Worm (Caenorhabditis elegans) whole organism, L1 larva: ENCODE data around the gene srh-119.
"Not testable (repeated sequence)": the region's sequence is repeated elsewhere in the genome, so short reads cannot be mapped to it uniquely, and the experiment has no call there.

Experiments used
- C16A3.4 ChIP-seq: fragments of 150-350 bp; optimal IDR thresholded peaks from 2 replicates; lab custom pipeline; 2014; ENCODE audit warnings: missing biosample characterization, missing genetic modification characterization
- C34B4.2 ChIP-seq: sonication (generic microtip); optimal IDR thresholded peaks from 2 replicates; lab custom pipeline; 2017; ENCODE audit warnings: mild to moderate bottlenecking, missing genetic modification characterization, missing compliant biosample characterization
- aly-2 ChIP-seq: fragments of 150-350 bp; optimal IDR thresholded peaks from 2 replicates; lab custom pipeline; 2014; ENCODE audit warnings: missing biosample characterization, missing genetic modification characterization
- ceh-82 ChIP-seq, 3 experiments: fragments of 150-350 bp in 1 of 3; sonication (generic microtip) in 2 of 3; optimal IDR thresholded peaks; 2 replicates each; lab custom pipeline; 2014 to 2017; ENCODE audit warnings: missing biosample characterization in 3 of 3, missing genetic modification characterization in 3 of 3
- ceh-90 ChIP-seq: sonication (generic microtip); optimal IDR thresholded peaks from 2 replicates; lab custom pipeline; 2016; ENCODE audit warnings: missing genetic modification characterization, missing compliant biosample characterization
- ces-1 ChIP-seq: fragments of 150-350 bp; optimal IDR thresholded peaks from 2 replicates; lab custom pipeline; 2014; ENCODE audit warnings: missing biosample characterization, missing genetic modification reagents, missing genetic modification characterization
- dsc-1 ChIP-seq: sonication (generic microtip); optimal IDR thresholded peaks from 2 replicates; lab custom pipeline; 2016; ENCODE audit warnings: mild to moderate bottlenecking, missing genetic modification characterization, missing compliant biosample characterization
- efl-1 ChIP-seq, 4 experiments: fragments of 150-350 bp; optimal IDR thresholded peaks in 3 of 4; peaks in 1 of 4; 1 replicate in 1 of 4; 2 replicates in 3 of 4; lab custom pipeline; 2014; ENCODE audit warnings: missing biosample characterization in 2 of 4, missing genetic modification characterization in 2 of 4, missing genetic modification reagents in 2 of 4
- efl-3 ChIP-seq: fragments of 200-800 bp; sonication (Bioruptor generic); optimal IDR thresholded peaks from 2 replicates; lab custom pipeline; 2018; ENCODE audit warnings: mild to moderate bottlenecking, missing genetic modification characterization, missing compliant biosample characterization
- egl-13 ChIP-seq: sonication (generic microtip); optimal IDR thresholded peaks from 2 replicates; lab custom pipeline; 2016; ENCODE audit warnings: missing genotype, missing genetic modification reagents, missing genetic modification characterization, missing compliant biosample characterization
- ets-5 ChIP-seq: fragments of 200-800 bp; sonication (Bioruptor generic); IDR thresholded peaks from 2 replicates; pipeline ENCODE4 v1.3.6; 2022; ENCODE audit warnings: missing genetic modification characterization, missing compliant biosample characterization
- fkh-8 ChIP-seq: sonication (generic microtip); optimal IDR thresholded peaks from 2 replicates; lab custom pipeline; 2016; ENCODE audit warnings: mild to moderate bottlenecking, missing genetic modification characterization, missing compliant biosample characterization
- fos-1 ChIP-seq: fragments of 150-350 bp; optimal IDR thresholded peaks from 2 replicates; lab custom pipeline; 2014; ENCODE audit warnings: missing biosample characterization, missing genetic modification characterization
- hpl-2 ChIP-seq: fragments of 150-350 bp; optimal IDR thresholded peaks from 2 replicates; lab custom pipeline; 2014; ENCODE audit warnings: missing biosample characterization, missing genetic modification reagents, missing genetic modification characterization
- irx-1 ChIP-seq: sonication (generic microtip); optimal IDR thresholded peaks from 2 replicates; lab custom pipeline; 2016; ENCODE audit warnings: missing genetic modification characterization, missing compliant biosample characterization
- jun-1 ChIP-seq: fragments of 150-350 bp; optimal IDR thresholded peaks from 2 replicates; lab custom pipeline; 2014; ENCODE audit warnings: missing biosample characterization, missing genetic modification reagents, missing genetic modification characterization
- lin-13 ChIP-seq: fragments of 150-350 bp; optimal IDR thresholded peaks from 2 replicates; lab custom pipeline; 2014; ENCODE audit warnings: missing biosample characterization, missing genetic modification reagents, missing genetic modification characterization
- lin-15B ChIP-seq: fragments of 150-350 bp; sonication (generic microtip); optimal IDR thresholded peaks from 3 replicates; lab custom pipeline; 2014; ENCODE audit warnings: missing biosample characterization, missing genetic modification characterization
- mep-1 ChIP-seq: fragments of 150-350 bp; optimal IDR thresholded peaks from 2 replicates; lab custom pipeline; 2014; ENCODE audit warnings: missing biosample characterization, missing genetic modification characterization
- nhr-11 ChIP-seq: fragments of 150-350 bp; optimal IDR thresholded peaks from 2 replicates; lab custom pipeline; 2014; ENCODE audit warnings: missing biosample characterization, missing genetic modification characterization
- nhr-12 ChIP-seq: sonication (generic microtip); optimal IDR thresholded peaks from 2 replicates; lab custom pipeline; 2017; ENCODE audit warnings: missing biosample characterization, missing genetic modification characterization
- nhr-20 ChIP-seq: sonication (generic microtip); optimal IDR thresholded peaks from 2 replicates; lab custom pipeline; 2016; ENCODE audit warnings: mild to moderate bottlenecking, missing genetic modification characterization, missing compliant biosample characterization
- nhr-28 ChIP-seq: fragments of 150-350 bp; optimal IDR thresholded peaks from 2 replicates; lab custom pipeline; 2014; ENCODE audit warnings: missing biosample characterization, missing genetic modification characterization
- nhr-71 ChIP-seq: sonication (generic microtip); optimal IDR thresholded peaks from 2 replicates; lab custom pipeline; 2016; ENCODE audit warnings: mild to moderate bottlenecking, missing genetic modification characterization, moderate library complexity, missing compliant biosample characterization
- pqm-1 ChIP-seq: sonication (generic microtip); optimal IDR thresholded peaks from 3 replicates; lab custom pipeline; 2017; ENCODE audit warnings: missing biosample characterization, missing genetic modification characterization
- skn-1 ChIP-seq: fragments of 150-350 bp; optimal IDR thresholded peaks from 2 replicates; lab custom pipeline; 2014; ENCODE audit warnings: missing biosample characterization, missing genetic modification characterization
- sox-4 ChIP-seq: sonication (generic microtip); optimal IDR thresholded peaks from 2 replicates; lab custom pipeline; 2016; ENCODE audit warnings: missing genetic modification characterization, missing compliant biosample characterization
- swsn-7 ChIP-seq: sonication (generic microtip); optimal IDR thresholded peaks from 2 replicates; lab custom pipeline; 2016; ENCODE audit warnings: missing genetic modification characterization, missing compliant biosample characterization
- unc-30 ChIP-seq: sonication (generic microtip); optimal IDR thresholded peaks from 2 replicates; lab custom pipeline; 2017; ENCODE audit warnings: missing biosample characterization, missing genetic modification characterization
- unc-62 ChIP-seq: fragments of 150-350 bp; optimal IDR thresholded peaks from 2 replicates; lab custom pipeline; 2014; ENCODE audit warnings: missing biosample characterization, missing genetic modification reagents, missing genetic modification characterization
- vab-15 ChIP-seq: sonication (generic microtip); optimal IDR thresholded peaks from 2 replicates; lab custom pipeline; 2017; ENCODE audit warnings: missing genotype, mild to moderate bottlenecking, missing genetic modification characterization, missing compliant biosample characterization
- zip-4 ChIP-seq: fragments of 200-800 bp; sonication (Bioruptor generic); optimal IDR thresholded peaks from 2 replicates; lab custom pipeline; 2018; ENCODE audit warnings: mild to moderate bottlenecking, missing genetic modification characterization, moderate library complexity, missing compliant biosample characterization
- ztf-4 ChIP-seq: fragments of 150-350 bp; optimal IDR thresholded peaks from 2 replicates; lab custom pipeline; 2014; ENCODE audit warnings: missing biosample characterization, missing genetic modification characterization

Gene srh-119

DNA sequence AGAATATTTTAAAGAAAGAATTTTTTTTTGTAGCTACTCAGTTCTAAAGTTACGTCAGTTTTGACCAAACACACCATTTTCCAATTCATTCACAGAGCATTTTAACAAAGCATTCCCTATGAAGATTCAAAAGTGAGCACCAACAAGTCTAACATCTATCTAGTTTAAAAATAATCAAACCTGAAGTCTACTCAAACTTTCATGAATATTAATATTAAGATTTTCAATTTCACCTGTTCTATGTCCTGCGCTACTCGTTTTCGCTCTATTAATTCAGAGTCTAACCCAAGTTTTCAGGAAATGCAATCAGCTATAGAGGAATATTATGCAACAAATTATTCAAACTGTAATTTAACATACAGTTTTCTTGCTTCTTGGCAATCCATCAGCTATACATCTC, at the start of gene srh-119:
TSS of gene srh-119 (plus strand) at position 301 of the 400 bp plus-strand sequence.
- TF ChIP-seq irx-1 (no peak), skn-1 (tag; lab: Kevin White, UChicago) (no peak), ceh-82 (tag; optimal IDR thresholded peaks at IDR 0.05; lab: Kevin White, UChicago) (no peak), sox-4 (tag; lab: Kevin White, UChicago) (no peak), nhr-12 (tag; lab: Kevin White, UChicago) (no peak), ceh-90 (tag; lab: Kevin White, UChicago) (no peak), efl-3 (no peak), efl-1 (optimal IDR thresholded peaks at IDR 0.05; lab: Kevin White, UChicago) (no peak), efl-1 (GFP tag; optimal IDR thresholded peaks at IDR 0.05 in 1 of 2; lab: Kevin White, UChicago) (no peak), unc-30 (no peak), nhr-11 (no peak), lin-13 (GFP tag; lab: Kevin White, UChicago) (no peak)

DNA sequence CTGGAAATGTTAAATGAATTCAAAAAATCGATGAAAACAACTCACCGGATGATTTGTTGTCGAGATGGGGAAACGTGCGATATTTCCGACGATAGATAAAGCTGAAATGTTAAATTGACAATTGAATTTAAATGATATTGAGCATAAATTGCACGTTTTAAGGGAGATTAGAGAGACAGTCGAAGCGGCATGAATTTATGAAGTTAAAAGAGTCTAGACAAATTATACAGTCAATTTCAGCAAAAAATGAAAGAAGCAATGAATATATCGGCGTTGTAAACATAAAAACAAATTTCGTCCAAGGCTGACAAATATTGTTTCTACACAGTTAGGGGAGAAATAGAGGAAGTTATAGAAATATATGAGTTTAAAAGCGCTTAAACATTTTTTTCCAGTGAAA, 44.9 kb upstream of the srh-119 start, which contains the start of gene Y102A5C.36:
TSS of gene Y102A5C.36 (minus strand) at position 101 of the 400 bp plus-strand sequence.
- no peak for TF ChIP-seq nhr-20
- no peak for TF ChIP-seq nhr-71 (tag; lab: Kevin White, UChicago)
- no peak for TF ChIP-seq ceh-90 (tag; lab: Kevin White, UChicago)
- no peak for TF ChIP-seq vab-15

DNA sequence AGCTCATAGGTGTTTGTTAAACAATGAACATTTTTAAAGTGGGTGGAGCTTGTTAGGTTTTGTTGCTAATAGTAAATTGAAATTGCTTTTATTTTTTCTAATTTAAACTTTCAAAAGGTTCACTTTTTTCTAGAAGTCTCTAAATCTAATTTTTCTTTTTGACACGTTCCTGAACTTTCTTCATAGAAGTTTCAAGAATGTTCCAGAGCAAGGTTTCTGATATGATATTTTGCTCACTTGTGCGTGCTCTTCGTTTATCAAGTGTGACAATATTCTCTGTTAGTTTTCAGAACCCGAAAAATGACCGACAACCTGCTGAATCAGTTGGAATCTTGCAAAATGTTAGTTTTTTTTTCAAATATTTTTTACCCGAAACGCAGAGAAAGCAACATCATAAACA, 33.5 kb upstream of the srh-119 start, which contains the start of gene fbxa-148:
TSS of gene fbxa-148 (plus strand) at position 301 of the 400 bp plus-strand sequence.
- not testable (repeated sequence) for TF ChIP-seq hpl-2 (GFP tag; lab: Kevin White, UChicago); vab-15; lin-15B (tag; lab: Kevin White, UChicago)
- TF ChIP-seq, all 84 proteins: peak for 0; not testable (repeated sequence) for 84

DNA sequence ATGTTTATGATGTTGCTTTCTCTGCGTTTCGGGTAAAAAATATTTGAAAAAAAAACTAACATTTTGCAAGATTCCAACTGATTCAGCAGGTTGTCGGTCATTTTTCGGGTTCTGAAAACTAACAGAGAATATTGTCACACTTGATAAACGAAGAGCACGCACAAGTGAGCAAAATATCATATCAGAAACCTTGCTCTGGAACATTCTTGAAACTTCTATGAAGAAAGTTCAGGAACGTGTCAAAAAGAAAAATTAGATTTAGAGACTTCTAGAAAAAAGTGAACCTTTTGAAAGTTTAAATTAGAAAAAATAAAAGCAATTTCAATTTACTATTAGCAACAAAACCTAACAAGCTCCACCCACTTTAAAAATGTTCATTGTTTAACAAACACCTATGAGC, 24.2 kb upstream of the srh-119 start, which contains the start of gene fbxa-112:
TSS of gene fbxa-112 (minus strand) at position 101 of the 400 bp plus-strand sequence.
- not testable (repeated sequence) for TF ChIP-seq dsc-1; fos-1; swsn-7 (tag; lab: Kevin White, UChicago)

DNA sequence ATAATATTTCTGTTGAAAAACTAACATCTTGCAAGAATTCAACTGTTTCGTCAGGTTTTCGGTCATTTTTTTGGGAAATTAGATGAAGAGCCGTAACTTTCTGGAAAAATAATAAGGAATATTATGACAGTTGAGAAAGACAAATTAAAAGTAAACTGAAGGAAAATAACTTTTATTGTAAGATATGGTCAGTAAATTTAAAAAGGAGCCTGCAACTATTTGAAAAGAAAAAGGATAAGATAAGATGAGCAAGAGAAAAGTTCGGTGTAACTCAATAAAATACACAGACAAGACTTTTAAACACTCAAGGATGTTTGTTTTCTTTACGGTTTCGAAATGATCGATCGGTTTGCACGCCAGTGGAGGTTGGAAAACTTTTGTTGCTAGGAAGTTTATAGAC, 22.6 kb upstream of the srh-119 start, which contains the start of gene fbxa-111:
TSS of gene fbxa-111 (minus strand) at position 101 of the 400 bp plus-strand sequence.
- not testable (repeated sequence) for TF ChIP-seq ces-1 (GFP tag; lab: Kevin White, UChicago); jun-1 (tag; lab: Kevin White, UChicago); fos-1
- TF ChIP-seq, all 84 proteins: peak for 0; not testable (repeated sequence) for 84

DNA sequence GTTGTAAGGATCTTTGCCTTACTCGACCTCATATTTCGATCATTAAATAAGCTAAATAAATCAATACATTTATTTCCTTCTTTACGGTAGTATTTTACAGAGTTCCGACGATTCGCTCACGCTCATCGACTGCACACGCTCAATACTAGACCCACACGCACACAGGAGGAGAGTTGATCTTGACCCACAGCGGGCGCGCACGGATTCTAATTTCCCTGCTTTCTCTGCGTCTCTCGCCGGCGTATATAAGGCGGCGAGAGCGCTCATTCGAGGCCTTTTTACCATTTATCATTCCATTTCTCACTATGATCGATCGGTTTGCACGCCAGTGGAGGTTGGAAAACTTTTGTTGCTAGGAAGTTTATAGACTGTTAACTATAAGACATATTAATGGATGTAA, 22.2 kb upstream of the srh-119 start:
- no peak for TF ChIP-seq ztf-4 (tag; lab: Kevin White, UChicago)
- TF ChIP-seq sox-4 (tag; lab: Kevin White, UChicago), result no peak
- no peak for TF ChIP-seq aly-2 (tag; lab: Kevin White, UChicago)
- TF ChIP-seq nhr-28 (tag; lab: Kevin White, UChicago), result no peak
- TF ChIP-seq C16A3.4 (tag; lab: Kevin White, UChicago), result no peak
- TF ChIP-seq pqm-1 (tag; lab: Kevin White, UChicago), result no peak
- no peak for TF ChIP-seq ets-5 (GFP tag; lab: Robert Waterston, UW)
- no peak for TF ChIP-seq mep-1 (tag; lab: Kevin White, UChicago)
- no peak for TF ChIP-seq ceh-90 (tag; lab: Kevin White, UChicago)
- TF ChIP-seq egl-13 (tag; lab: Kevin White, UChicago), result no peak
- TF ChIP-seq unc-62 (GFP tag; lab: Kevin White, UChicago), result no peak
- no peak for TF ChIP-seq zip-4
- TF ChIP-seq C34B4.2, result no peak
- TF ChIP-seq jun-1 (tag; lab: Kevin White, UChicago), result no peak
- no peak for TF ChIP-seq fkh-8 (tag; lab: Kevin White, UChicago)
